Worm (Caenorhabditis elegans): ENCODE measurements around the gene Y66D12A.16.

ce11 chrIII:11505213-11505612 is 18.1 kb upstream of the Y66D12A.16 start, which contains the start of the genes Y66D12A.21 and spe-6:
- no peak for TF ChIP-seq klf-2 (GFP tag; conservative IDR thresholded peaks at IDR 0.05)
- TF ChIP-seq tab-1 (GFP tag; IDR thresholded peaks at IDR 0.05): no peak
- TF ChIP-seq cog-1 (tag; optimal IDR thresholded peaks at IDR 0.05): no peak
- no peak for TF ChIP-seq T22C8.4 (GFP tag; IDR thresholded peaks at IDR 0.05)

All from whole organism, midembryonic.